Fruit fly (Drosophila melanogaster) whole organism, embryonic: ENCODE results near the gene Dic1.

Source experiments
- Bdp1 ChIP-seq: fragments of 200-800 bp; sonication (Bioruptor generic); optimal IDR thresholded peaks from 3 replicates; lab custom pipeline; 2016; ENCODE audit warnings: missing biosample characterization, missing genetic modification characterization
- Blimp-1 ChIP-seq: fragments of 200-800 bp; sonication (Bioruptor generic); optimal IDR thresholded peaks from 3 replicates; lab custom pipeline; 2018; ENCODE audit warnings: missing biosample characterization, missing genetic modification characterization, mild to moderate bottlenecking, moderate library complexity, missing genetic modification reagents
- CG10431 ChIP-seq: fragments of 200-800 bp; sonication (Bioruptor generic); optimal IDR thresholded peaks from 3 replicates; lab custom pipeline; 2018; ENCODE audit warnings: missing biosample characterization, mild to moderate bottlenecking, missing genetic modification characterization
- CG10979 ChIP-seq: fragments of 200-800 bp; sonication (Bioruptor generic); optimal IDR thresholded peaks from 2 replicates; lab custom pipeline; 2018; ENCODE audit warnings: missing biosample characterization, mild to moderate bottlenecking, missing genetic modification characterization, moderate library complexity
- CG11695 ChIP-seq: fragments of 200-800 bp; sonication (Bioruptor generic); IDR thresholded peaks from 3 replicates; pipeline ENCODE4 v1.3.6; 2022; ENCODE audit warnings: missing biosample characterization, missing genetic modification characterization
- CG15073 ChIP-seq: fragments of 200-800 bp; sonication (Bioruptor generic); optimal IDR thresholded peaks from 2 replicates; lab custom pipeline; 2016; ENCODE audit warnings: missing biosample characterization, missing genetic modification characterization
- CG18619 ChIP-seq: fragments of 200-800 bp; sonication (Bioruptor generic); optimal IDR thresholded peaks from 3 replicates; lab custom pipeline; 2017; ENCODE audit warnings: missing biosample characterization, mild to moderate bottlenecking, missing genetic modification characterization
- CG2116 ChIP-seq: fragments of 200-800 bp; sonication (Bioruptor generic); optimal IDR thresholded peaks from 3 replicates; lab custom pipeline; 2018; ENCODE audit warnings: missing biosample characterization, mild to moderate bottlenecking, missing genetic modification characterization
- CG2199 ChIP-seq: fragments of 200-800 bp; sonication (Bioruptor generic); IDR thresholded peaks from 3 replicates; pipeline ENCODE4 v1.3.6; 2022; ENCODE audit warnings: missing biosample characterization, missing genetic modification characterization
- CG2712 ChIP-seq: fragments of 200-800 bp; optimal IDR thresholded peaks from 3 replicates; lab custom pipeline; 2019; ENCODE audit warnings: missing biosample characterization, mild to moderate bottlenecking, missing genetic modification characterization, moderate library complexity
- CG30403 ChIP-seq: fragments of 200-800 bp; sonication (Bioruptor generic); optimal IDR thresholded peaks from 3 replicates; lab custom pipeline; 2016; ENCODE audit warnings: missing biosample characterization, missing genetic modification characterization
- CG31388 ChIP-seq: fragments of 200-800 bp; sonication (Bioruptor generic); optimal IDR thresholded peaks from 2 replicates; lab custom pipeline; 2016; ENCODE audit warnings: missing biosample characterization, missing genetic modification characterization
- CG31441 ChIP-seq: fragments of 200-800 bp; sonication (Bioruptor generic); IDR thresholded peaks from 2 replicates; pipeline ENCODE4 v1.3.6; 2022; ENCODE audit warnings: missing biosample characterization, missing genetic modification characterization
- CG32532 ChIP-seq: fragments of 200-800 bp; sonication (Bioruptor generic); IDR thresholded peaks from 2 replicates; pipeline ENCODE4 v1.3.6; 2022; ENCODE audit warnings: missing biosample characterization, missing genetic modification characterization
- CG32772 ChIP-seq: fragments of 200-800 bp; sonication (Bioruptor generic); IDR thresholded peaks from 2 replicates; pipeline ENCODE4 v1.3.6; 2022; ENCODE audit warnings: missing biosample characterization, missing genetic modification characterization
- CG3281 ChIP-seq: fragments of 200-800 bp; sonication (Bioruptor generic); optimal IDR thresholded peaks from 3 replicates; lab custom pipeline; 2017; ENCODE audit warnings: missing biosample characterization, mild to moderate bottlenecking, missing genetic modification characterization
- CG4617 ChIP-seq: fragments of 200-800 bp; sonication (Bioruptor generic); optimal IDR thresholded peaks from 3 replicates; lab custom pipeline; 2016; ENCODE audit warnings: missing biosample characterization, missing genetic modification characterization, borderline replicate concordance
- CG7271 ChIP-seq: fragments of 200-800 bp; sonication (Bioruptor generic); optimal IDR thresholded peaks from 2 replicates; lab custom pipeline; 2018; ENCODE audit warnings: missing biosample characterization, mild to moderate bottlenecking, missing genetic modification characterization, moderate library complexity
- CG7963 ChIP-seq: fragments of 200-800 bp; sonication (Bioruptor generic); IDR thresholded peaks from 3 replicates; pipeline ENCODE4 v1.3.6; 2022; ENCODE audit warnings: missing biosample characterization, missing genetic modification characterization; ENCODE audit not compliant: partially characterized antibody
- CG8281 ChIP-seq: fragments of 200-800 bp; sonication (Bioruptor generic); optimal IDR thresholded peaks from 2 replicates; lab custom pipeline; 2018; ENCODE audit warnings: missing biosample characterization, mild to moderate bottlenecking, missing genetic modification characterization, moderate library complexity
- CHES-1-like ChIP-seq: fragments of 200-800 bp; sonication (Bioruptor generic); optimal IDR thresholded peaks from 2 replicates; lab custom pipeline; 2016; ENCODE audit warnings: missing biosample characterization, missing genetic modification characterization
- D19B ChIP-seq: fragments of 200-800 bp; sonication (Bioruptor generic); optimal IDR thresholded peaks from 2 replicates; lab custom pipeline; 2017; ENCODE audit warnings: missing biosample characterization, mild to moderate bottlenecking, missing genetic modification characterization
- Dip2 ChIP-seq: fragments of 200-800 bp; sonication (Bioruptor generic); IDR thresholded peaks from 2 replicates; pipeline ENCODE4 v1.3.6; 2022; ENCODE audit warnings: missing biosample characterization, missing genetic modification characterization
- Dll ChIP-seq: fragments of 200-800 bp; sonication (Bioruptor generic); IDR thresholded peaks from 4 replicates; pipeline ENCODE4 v1.3.6; 2022; ENCODE audit warnings: missing biosample characterization, missing genetic modification characterization; ENCODE audit not compliant: partially characterized antibody
- H15 ChIP-seq: fragments of 200-800 bp; sonication (Bioruptor generic); IDR thresholded peaks from 3 replicates; pipeline ENCODE4 v1.3.6; 2022; ENCODE audit warnings: missing biosample characterization, missing genetic modification characterization
- HLH54F ChIP-seq: fragments of 200-800 bp; sonication (Bioruptor generic); optimal IDR thresholded peaks from 3 replicates; lab custom pipeline; 2016; ENCODE audit warnings: missing biosample characterization, missing genetic modification characterization
- HmgZ ChIP-seq: fragments of 200-800 bp; sonication (Bioruptor generic); optimal IDR thresholded peaks from 2 replicates; lab custom pipeline; 2018; ENCODE audit warnings: missing biosample characterization, mild to moderate bottlenecking, missing genetic modification characterization
- Hr3 ChIP-seq: fragments of 200-800 bp; sonication (Bioruptor generic); optimal IDR thresholded peaks from 3 replicates; lab custom pipeline; 2016; ENCODE audit warnings: missing biosample characterization, missing genetic modification characterization
- Jarid2 ChIP-seq: fragments of 200-800 bp; sonication (Bioruptor generic); optimal IDR thresholded peaks from 3 replicates; lab custom pipeline; 2017; ENCODE audit warnings: mild to moderate bottlenecking, missing biosample characterization, missing genetic modification reagents, missing genetic modification characterization
- Lhr ChIP-seq: fragments of 200-800 bp; sonication (Bioruptor generic); optimal IDR thresholded peaks from 3 replicates; lab custom pipeline; 2017; ENCODE audit warnings: mild to moderate bottlenecking, missing biosample characterization, missing genetic modification reagents, missing genetic modification characterization
- Mrtf ChIP-seq: fragments of 200-800 bp; sonication (Bioruptor generic); IDR thresholded peaks from 3 replicates; pipeline ENCODE4 v1.3.6; 2022; ENCODE audit warnings: missing biosample characterization, missing genetic modification characterization
- Spps ChIP-seq: fragments of 200-800 bp; sonication (Bioruptor generic); optimal IDR thresholded peaks from 2 replicates; lab custom pipeline; 2018; ENCODE audit warnings: missing biosample characterization, mild to moderate bottlenecking, missing genetic modification characterization
- Ssrp ChIP-seq: fragments of 200-800 bp; sonication (Bioruptor generic); optimal IDR thresholded peaks from 2 replicates; lab custom pipeline; 2018; ENCODE audit warnings: missing biosample characterization, mild to moderate bottlenecking, missing genetic modification characterization, moderate library complexity
- Taf1 ChIP-seq: fragments of 200-800 bp; sonication (Bioruptor generic); IDR thresholded peaks from 2 replicates; pipeline ENCODE4 v1.3.6; 2022; ENCODE audit warnings: missing biosample characterization, missing genetic modification characterization
- Usf ChIP-seq: fragments of 200-800 bp; sonication (Bioruptor generic); optimal IDR thresholded peaks from 2 replicates; lab custom pipeline; 2017; ENCODE audit warnings: missing genotype, missing biosample characterization, missing genetic modification characterization
- ato ChIP-seq: fragments of 200-800 bp; sonication (Bioruptor generic); IDR thresholded peaks from 2 replicates; pipeline ENCODE4 v1.3.6; 2022; ENCODE audit warnings: missing biosample characterization, missing genetic modification characterization; ENCODE audit not compliant: partially characterized antibody
- croc ChIP-seq: fragments of 200-800 bp; sonication (Bioruptor generic); conservative IDR thresholded peaks from 3 replicates; pipeline ENCODE4 v1.3.6; 2022; ENCODE audit warnings: missing biosample characterization, missing genetic modification characterization
- dan ChIP-seq: fragments of 200-800 bp; sonication (Bioruptor generic); IDR thresholded peaks from 2 replicates; pipeline ENCODE4 v1.3.6; 2022; ENCODE audit warnings: missing biosample characterization, missing genetic modification characterization
- fd3F ChIP-seq: fragments of 200-800 bp; sonication (Bioruptor generic); optimal IDR thresholded peaks from 2 replicates; lab custom pipeline; 2018; ENCODE audit warnings: missing biosample characterization, mild to moderate bottlenecking, missing genetic modification characterization, moderate library complexity
- kni ChIP-seq: fragments of 200-800 bp; sonication (Bioruptor generic); optimal IDR thresholded peaks from 3 replicates; lab custom pipeline; 2017; ENCODE audit warnings: mild to moderate bottlenecking, missing biosample characterization, missing genetic modification reagents, missing genetic modification characterization
- mld ChIP-seq: fragments of 200-800 bp; sonication (Bioruptor generic); IDR thresholded peaks from 3 replicates; pipeline ENCODE4 v1.3.6; 2022; ENCODE audit warnings: missing biosample characterization, missing genetic modification characterization; ENCODE audit not compliant: partially characterized antibody
- ranshi ChIP-seq: fragments of 200-800 bp; sonication (Bioruptor generic); IDR thresholded peaks from 2 replicates; pipeline ENCODE4 v1.3.6; 2022; ENCODE audit warnings: missing biosample characterization, missing genetic modification characterization
- repo ChIP-seq: fragments of 200-800 bp; sonication (Bioruptor generic); optimal IDR thresholded peaks from 2 replicates; lab custom pipeline; 2016; ENCODE audit warnings: missing biosample characterization, missing genetic modification characterization
- row ChIP-seq: fragments of 200-800 bp; sonication (Bioruptor generic); IDR thresholded peaks from 3 replicates; pipeline ENCODE4 v1.3.6; 2022; ENCODE audit warnings: missing biosample characterization, missing genetic modification characterization
- tio ChIP-seq: fragments of 200-800 bp; sonication (Bioruptor generic); optimal IDR thresholded peaks from 2 replicates; lab custom pipeline; 2017; ENCODE audit warnings: missing biosample characterization, missing genetic modification characterization, inconsistent platforms
- ttk ChIP-seq: fragments of 200-800 bp; sonication (Bioruptor generic); IDR thresholded peaks from 2 replicates; pipeline ENCODE4 v2.1.2; 2022; ENCODE audit warnings: missing biosample characterization, missing genetic modification characterization
- twi ChIP-seq: fragments of 200-800 bp; optimal IDR thresholded peaks from 2 replicates; lab custom pipeline; 2019; ENCODE audit warnings: missing biosample characterization, mild to moderate bottlenecking, missing genetic modification characterization, moderate library complexity
- vfl ChIP-seq: fragments of 200-800 bp; sonication (Bioruptor generic); optimal IDR thresholded peaks from 2 replicates; lab custom pipeline; 2016; ENCODE audit warnings: missing biosample characterization, missing genetic modification characterization

Dic1 gene

dm6 chr3R:13400902-13401721 is 36.4 kb downstream of the Dic1 start (continued):
- TF ChIP-seq HLH54F, result peak; percentile 86
- peak; percentile 88 for TF ChIP-seq Hr3 (GFP tag; lab: Kevin White, UChicago)
- TF ChIP-seq Ssrp, result peak; percentile 92
- peak; percentile 79 for TF ChIP-seq H15 (GFP tag; lab: Robert Waterston, UW)
- peak; percentile 80 for TF ChIP-seq fd3F (GFP tag; lab: Kevin White, UChicago)
- peak; percentile 92 for TF ChIP-seq Blimp-1 (GFP tag; lab: Kevin White, UChicago)
- TF ChIP-seq CG15073 (GFP tag; lab: Kevin White, UChicago), result peak; percentile 64
- peak; percentile 84 for TF ChIP-seq CG3281 (GFP tag; lab: Kevin White, UChicago)
- TF ChIP-seq Lhr (GFP tag; lab: Kevin White, UChicago), result peak; percentile 78
- peak; percentile 75 for TF ChIP-seq CG4617 (GFP tag; lab: Kevin White, UChicago)
- TF ChIP-seq mld (GFP tag; lab: Robert Waterston, UW), result no peak
- TF ChIP-seq Spps (tag; lab: Kevin White, UChicago), result peak; percentile 78
- TF ChIP-seq CG7963 (GFP tag; lab: Robert Waterston, UW), result no peak
- peak; percentile 69 for TF ChIP-seq kni (GFP tag; lab: Kevin White, UChicago)
- peak; percentile 80 for TF ChIP-seq twi (tag; lab: Kevin White, UChicago)
- TF ChIP-seq CG11695 (GFP tag; lab: Robert Waterston, UW), result peak; percentile 91
- peak; percentile 88 for TF ChIP-seq row
- TF ChIP-seq CG18619 (GFP tag; lab: Kevin White, UChicago), result peak; percentile 89
- TF ChIP-seq CHES-1-like (GFP tag; lab: Kevin White, UChicago), result peak; percentile 89
- peak; percentile 83 for TF ChIP-seq ttk (GFP tag; lab: Robert Waterston, UW)
- TF ChIP-seq CG2712 (tag; lab: Kevin White, UChicago), result peak; percentile 95
- peak; percentile 71 for TF ChIP-seq D19B (GFP tag; lab: Kevin White, UChicago)
- TF ChIP-seq repo (GFP tag; lab: Kevin White, UChicago), result peak; percentile 69
- TF ChIP-seq vfl (GFP tag; lab: Kevin White, UChicago), result peak; percentile 80
- TF ChIP-seq CG10979 (tag; lab: Kevin White, UChicago), result peak; percentile 93
- TF ChIP-seq CG30403 (GFP tag; lab: Kevin White, UChicago), result peak; percentile 95
- peak; percentile 74; the same call in 1 of the 2 replicates for TF ChIP-seq ranshi (GFP tag; lab: Robert Waterston, UW)
- no peak for TF ChIP-seq ato (GFP tag; lab: Robert Waterston, UW)
- peak; percentile 92 for TF ChIP-seq tio (GFP tag; lab: Kevin White, UChicago)
- peak; percentile 64 for TF ChIP-seq CG2116
- TF ChIP-seq Usf (GFP tag; lab: Kevin White, UChicago), result peak; percentile 78
- peak; percentile 61 for TF ChIP-seq CG31388 (GFP tag; lab: Kevin White, UChicago)
- peak; percentile 43 for TF ChIP-seq Jarid2
- TF ChIP-seq CG32532, result peak; percentile 89
- peak; percentile 90 for TF ChIP-seq CG31441 (GFP tag; lab: Robert Waterston, UW)
- peak; percentile 77 for TF ChIP-seq CG8281 (tag; lab: Kevin White, UChicago)
- TF ChIP-seq Mrtf, result peak; percentile 67; the same call in 1 of the 3 replicates
- TF ChIP-seq croc (GFP tag; lab: Robert Waterston, UW), result peak; percentile 81
- TF ChIP-seq CG32772 (GFP tag; lab: Robert Waterston, UW), result peak; percentile 83
- no peak for TF ChIP-seq Dip2 (GFP tag; lab: Robert Waterston, UW)
- TF ChIP-seq Dll (GFP tag; lab: Robert Waterston, UW), result no peak
- TF ChIP-seq dan (GFP tag; lab: Robert Waterston, UW), result peak; percentile 65; the same call in 1 of the 2 replicates
- TF ChIP-seq CG2199 (GFP tag; lab: Robert Waterston, UW), result peak; percentile 85
- peak; percentile 43 for TF ChIP-seq CG7271
- TF ChIP-seq HmgZ (tag; lab: Kevin White, UChicago), result peak; percentile 90
- TF ChIP-seq CG10431 (GFP tag; lab: Kevin White, UChicago), result peak; percentile 76
- TF ChIP-seq Bdp1, result peak; percentile 79
- TF ChIP-seq Taf1 (GFP tag; lab: Robert Waterston, UW), result peak; percentile 65; the same call in 1 of the 2 replicates
